Fruit fly (Drosophila melanogaster) whole organism, embryonic: ENCODE measurements around the gene CG1545.
A peak's percentile ranks its signal among the peaks of the same experiment; 100 is the strongest.

ENCODE experiments used
- Abd-B ChIP-seq: fragments of 200-800 bp; sonication (Bioruptor generic); optimal IDR thresholded peaks from 2 replicates; lab custom pipeline; 2018; ENCODE audit warnings: missing biosample characterization, mild to moderate bottlenecking, missing genetic modification characterization, moderate library complexity
- Aef1 ChIP-seq: fragments of 200-800 bp; sonication (Bioruptor generic); IDR thresholded peaks from 3 replicates; pipeline ENCODE4 v1.3.6; 2022; ENCODE audit warnings: missing biosample characterization, missing genetic modification characterization
- BEAF-32 ChIP-seq: fragments of 200-800 bp; sonication (Bioruptor generic); optimal IDR thresholded peaks from 3 replicates; lab custom pipeline; 2017; ENCODE audit warnings: missing biosample characterization, missing genetic modification characterization, mild to moderate bottlenecking, moderate library complexity, missing genetic modification reagents
- CG10209 ChIP-seq: fragments of 200-800 bp; sonication (Bioruptor generic); optimal IDR thresholded peaks from 3 replicates; lab custom pipeline; 2017; ENCODE audit warnings: missing biosample characterization, mild to moderate bottlenecking, missing genetic modification characterization, missing genetic modification reagents
- CG10979 ChIP-seq: fragments of 200-800 bp; sonication (Bioruptor generic); optimal IDR thresholded peaks from 2 replicates; lab custom pipeline; 2018; ENCODE audit warnings: missing biosample characterization, mild to moderate bottlenecking, missing genetic modification characterization, moderate library complexity
- CG1233 ChIP-seq: fragments of 200-800 bp; sonication (Bioruptor generic); optimal IDR thresholded peaks from 4 replicates; lab custom pipeline; 2018; ENCODE audit warnings: missing biosample characterization, mild to moderate bottlenecking, missing genetic modification characterization
- CG14667 ChIP-seq: fragments of 200-800 bp; sonication (Bioruptor generic); IDR thresholded peaks from 2 replicates; pipeline ENCODE4 v1.3.6; 2022; ENCODE audit warnings: missing biosample characterization, missing genetic modification characterization
- CG14710 ChIP-seq: fragments of 200-800 bp; sonication (Bioruptor generic); optimal IDR thresholded peaks from 3 replicates; lab custom pipeline; 2019; ENCODE audit warnings: missing biosample characterization, mild to moderate bottlenecking, missing genetic modification characterization, moderate library complexity
- CG15514 ChIP-seq: fragments of 200-800 bp; sonication (Bioruptor generic); optimal IDR thresholded peaks from 3 replicates; lab custom pipeline; 2017; ENCODE audit warnings: missing biosample characterization, missing genetic modification characterization, mild to moderate bottlenecking, moderate library complexity, missing genetic modification reagents
- CG15601 ChIP-seq: fragments of 200-800 bp; sonication (Bioruptor generic); optimal IDR thresholded peaks from 3 replicates; lab custom pipeline; 2019; ENCODE audit warnings: missing biosample characterization, mild to moderate bottlenecking, missing genetic modification characterization, moderate library complexity
- CG16813 ChIP-seq: fragments of 200-800 bp; sonication (Bioruptor generic); IDR thresholded peaks from 3 replicates; pipeline ENCODE4 v1.3.6; 2022; ENCODE audit warnings: missing biosample characterization, missing genetic modification characterization; ENCODE audit not compliant: partially characterized antibody
- CG17328 ChIP-seq: fragments of 200-800 bp; sonication (Bioruptor generic); IDR thresholded peaks from 2 replicates; pipeline ENCODE4 v1.3.6; 2022; ENCODE audit warnings: missing biosample characterization, missing genetic modification characterization
- CG17829 ChIP-seq: fragments of 200-800 bp; optimal IDR thresholded peaks from 2 replicates; lab custom pipeline; 2019; ENCODE audit warnings: missing biosample characterization, mild to moderate bottlenecking, missing genetic modification characterization, moderate library complexity
- CG18262 ChIP-seq: fragments of 200-800 bp; optimal IDR thresholded peaks from 3 replicates; lab custom pipeline; 2019; ENCODE audit warnings: missing biosample characterization, mild to moderate bottlenecking, missing genetic modification characterization, moderate library complexity
- CG1832 ChIP-seq: fragments of 200-800 bp; sonication (Bioruptor generic); optimal IDR thresholded peaks from 2 replicates; lab custom pipeline; 2017; ENCODE audit warnings: missing biosample characterization, mild to moderate bottlenecking, missing genetic modification characterization, inconsistent platforms
- CG3847 ChIP-seq: fragments of 200-800 bp; sonication (Bioruptor generic); IDR thresholded peaks from 2 replicates; pipeline ENCODE4 v1.3.6; 2022; ENCODE audit warnings: missing biosample characterization, missing genetic modification characterization
- CG7839 ChIP-seq: fragments of 200-800 bp; sonication (Bioruptor generic); optimal IDR thresholded peaks from 3 replicates; lab custom pipeline; 2018; ENCODE audit warnings: missing biosample characterization, mild to moderate bottlenecking, missing genetic modification characterization, moderate library complexity
- CG7963 ChIP-seq: fragments of 200-800 bp; sonication (Bioruptor generic); IDR thresholded peaks from 3 replicates; pipeline ENCODE4 v1.3.6; 2022; ENCODE audit warnings: missing biosample characterization, missing genetic modification characterization; ENCODE audit not compliant: partially characterized antibody
- CG8924 ChIP-seq: fragments of 200-800 bp; optimal IDR thresholded peaks from 3 replicates; lab custom pipeline; 2019; ENCODE audit warnings: missing biosample characterization, mild to moderate bottlenecking, missing genetic modification characterization, moderate library complexity
- CG9817 ChIP-seq: fragments of 200-800 bp; sonication (Bioruptor generic); optimal IDR thresholded peaks from 2 replicates; lab custom pipeline; 2018; ENCODE audit warnings: missing biosample characterization, mild to moderate bottlenecking, missing genetic modification characterization, moderate library complexity
- CTCF ChIP-seq: fragments of 200-800 bp; sonication (Bioruptor generic); optimal IDR thresholded peaks from 2 replicates; lab custom pipeline; 2017; ENCODE audit warnings: missing biosample characterization, mild to moderate bottlenecking, missing genetic modification characterization, moderate library complexity
- Dek ChIP-seq: fragments of 200-800 bp; sonication (Bioruptor generic); optimal IDR thresholded peaks from 3 replicates; lab custom pipeline; 2019; ENCODE audit warnings: missing biosample characterization, mild to moderate bottlenecking, missing genetic modification characterization, moderate library complexity
- Ets65A ChIP-seq: fragments of 200-800 bp; sonication (Bioruptor generic); peaks from one replicate; lab custom pipeline; 2016; ENCODE audit warnings: missing biosample characterization, missing genetic modification characterization
- Fer2 ChIP-seq: fragments of 200-800 bp; sonication (Bioruptor generic); optimal IDR thresholded peaks from 2 replicates; lab custom pipeline; 2018; ENCODE audit warnings: missing biosample characterization, mild to moderate bottlenecking, missing genetic modification characterization, moderate library complexity
- GATAe ChIP-seq: fragments of 200-800 bp; sonication (Bioruptor generic); conservative IDR thresholded peaks from 2 replicates; pipeline ENCODE4 v1.3.6; 2022; ENCODE audit warnings: missing biosample characterization, missing genetic modification characterization
- Gug ChIP-seq: fragments of 200-800 bp; sonication (Bioruptor generic); IDR thresholded peaks from 4 replicates; pipeline ENCODE4 v1.3.6; 2022; ENCODE audit warnings: missing biosample characterization, missing genetic modification characterization
- Hmx ChIP-seq: fragments of 200-800 bp; sonication (Bioruptor generic); optimal IDR thresholded peaks from 2 replicates; lab custom pipeline; 2016; ENCODE audit warnings: missing biosample characterization, missing genetic modification characterization
- Hr39 ChIP-seq: fragments of >200 bp; optimal IDR thresholded peaks from 2 replicates; lab custom pipeline; 2017
- Hr51 ChIP-seq, 2 experiments: fragments of 200-800 bp; sonication (Bioruptor generic); optimal IDR thresholded peaks; 2 replicates in 1 of 2; 3 replicates in 1 of 2; lab custom pipeline; 2016 to 2018; ENCODE audit warnings: missing biosample characterization in 2 of 2, missing genetic modification characterization in 2 of 2, mild to moderate bottlenecking in 1 of 2, moderate library complexity in 1 of 2
- Kr ChIP-seq: fragments of 200-800 bp; sonication (Bioruptor generic); optimal IDR thresholded peaks from 2 replicates; lab custom pipeline; 2017; ENCODE audit warnings: missing biosample characterization, mild to moderate bottlenecking, missing genetic modification characterization
- Max ChIP-seq: fragments of 200-800 bp; sonication (Bioruptor generic); optimal IDR thresholded peaks from 2 replicates; lab custom pipeline; 2016; ENCODE audit warnings: missing biosample characterization, mild to moderate bottlenecking, missing genetic modification characterization
- Pdp1 ChIP-seq, 2 experiments: fragments of 200-800 bp; sonication (Bioruptor generic); optimal IDR thresholded peaks; 3 replicates each; lab custom pipeline; 2016; ENCODE audit warnings: missing biosample characterization in 2 of 2, missing genetic modification characterization in 2 of 2, mild to moderate bottlenecking in 1 of 2, moderate library complexity in 1 of 2
- Trl ChIP-seq, 3 experiments: fragments of >200 bp in 2 of 3; fragments of 200-800 bp in 1 of 3; sonication (Bioruptor generic) in 1 of 3; optimal IDR thresholded peaks; 2 replicates in 1 of 3; 3 replicates in 2 of 3; lab custom pipeline; 2016 to 2017; ENCODE audit warnings: missing biosample characterization in 1 of 3, missing genetic modification characterization in 1 of 3
- danr ChIP-seq: fragments of 200-800 bp; sonication (Bioruptor generic); IDR thresholded peaks from 2 replicates; pipeline ENCODE4 v1.3.6; 2022; ENCODE audit warnings: missing biosample characterization, missing genetic modification characterization
- exex ChIP-seq: fragments of 200-800 bp; sonication (Bioruptor generic); optimal IDR thresholded peaks from 4 replicates; lab custom pipeline; 2018; ENCODE audit warnings: missing biosample characterization, mild to moderate bottlenecking, missing genetic modification characterization, moderate library complexity
- gfzf ChIP-seq: fragments of 200-800 bp; sonication (Bioruptor generic); optimal IDR thresholded peaks from 2 replicates; lab custom pipeline; 2016; ENCODE audit warnings: missing biosample characterization, mild to moderate bottlenecking, missing genetic modification characterization, moderate library complexity
- gsb ChIP-seq: fragments of 200-800 bp; sonication (Bioruptor generic); IDR thresholded peaks from 2 replicates; pipeline ENCODE4 v1.3.6; 2022; ENCODE audit warnings: missing biosample characterization, missing genetic modification characterization
- ind ChIP-seq: fragments of 200-800 bp; sonication (Bioruptor generic); optimal IDR thresholded peaks from 3 replicates; lab custom pipeline; 2016; ENCODE audit warnings: missing biosample characterization, missing genetic modification characterization
- lab ChIP-seq: fragments of 200-800 bp; sonication (Bioruptor generic); optimal IDR thresholded peaks from 3 replicates; lab custom pipeline; 2017; ENCODE audit warnings: missing biosample characterization, missing genetic modification characterization, mild to moderate bottlenecking, moderate library complexity, missing genetic modification reagents
- lmd ChIP-seq: fragments of 200-800 bp; sonication (Bioruptor generic); IDR thresholded peaks from 2 replicates; pipeline ENCODE4 v1.3.6; 2022; ENCODE audit warnings: missing biosample characterization, missing genetic modification characterization
- mam ChIP-seq: fragments of 200-800 bp; sonication (Bioruptor generic); optimal IDR thresholded peaks from 3 replicates; lab custom pipeline; 2016; ENCODE audit warnings: missing biosample characterization, missing genetic modification characterization
- mld ChIP-seq: fragments of 200-800 bp; sonication (Bioruptor generic); IDR thresholded peaks from 3 replicates; pipeline ENCODE4 v1.3.6; 2022; ENCODE audit warnings: missing biosample characterization, missing genetic modification characterization; ENCODE audit not compliant: partially characterized antibody
- pan ChIP-seq, 4 experiments: fragments of >200 bp in 3 of 4; fragments of 200-800 bp in 1 of 4; sonication (Bioruptor generic) in 1 of 4; optimal IDR thresholded peaks in 3 of 4; IDR thresholded peaks in 1 of 4; 2 replicates each; pipeline versions ENCODE4 v1.3.6 to Lab custom; 2017 to 2022; ENCODE audit warnings: missing biosample characterization in 2 of 4, missing genetic modification characterization in 2 of 4, mixed read lengths in 1 of 4
- phol ChIP-seq: fragments of 200-800 bp; sonication (Bioruptor generic); optimal IDR thresholded peaks from 3 replicates; lab custom pipeline; 2018; ENCODE audit warnings: missing biosample characterization, mild to moderate bottlenecking, missing genetic modification characterization, moderate library complexity
- row ChIP-seq: fragments of 200-800 bp; sonication (Bioruptor generic); IDR thresholded peaks from 3 replicates; pipeline ENCODE4 v1.3.6; 2022; ENCODE audit warnings: missing biosample characterization, missing genetic modification characterization
- tin ChIP-seq: fragments of 200-800 bp; sonication (Bioruptor generic); optimal IDR thresholded peaks from 3 replicates; lab custom pipeline; 2016; ENCODE audit warnings: missing biosample characterization, missing genetic modification characterization
- ttk ChIP-seq: fragments of 200-800 bp; sonication (Bioruptor generic); IDR thresholded peaks from 2 replicates; pipeline ENCODE4 v2.1.2; 2022; ENCODE audit warnings: missing biosample characterization, missing genetic modification characterization
- z ChIP-seq: fragments of 200-800 bp; sonication (Bioruptor generic); IDR thresholded peaks from 3 replicates; pipeline ENCODE4 v1.3.6; 2022; ENCODE audit warnings: missing biosample characterization, missing genetic modification characterization

CG1545 gene

dm6 chrX:11081834-11082233 is 22.4 kb upstream of the CG1545 start (continued):
- TF ChIP-seq CG1832 (no peak), Pdp1 (GFP tag; optimal IDR thresholded peaks at IDR 0.05; lab: Kevin White, UChicago) (no peak), gfzf (GFP tag; lab: Kevin White, UChicago) (no peak), Abd-B (GFP tag; lab: Kevin White, UChicago) (peak; percentile 1), Trl (optimal IDR thresholded peaks at IDR 0.05; lab: Kevin White, UChicago) (peak; percentile 2 to 8), Trl (GFP tag; optimal IDR thresholded peaks at IDR 0.05; lab: Kevin White, UChicago) (no peak), CG7963 (GFP tag; lab: Robert Waterston, UW) (no peak), GATAe (GFP tag; lab: Robert Waterston, UW) (no peak), pan (optimal IDR thresholded peaks at IDR 0.05; lab: Kevin White, UChicago) (no peak), pan (GFP tag; optimal IDR thresholded peaks at IDR 0.05 in 1 of 2, IDR thresholded peaks at IDR 0.05 in 1 of 2) (no peak), CTCF (GFP tag; lab: Kevin White, UChicago) (peak; percentile 88), lmd (no peak), ttk (GFP tag; lab: Robert Waterston, UW) (no peak), CG15514 (GFP tag; lab: Kevin White, UChicago) (no peak), CG18262 (tag; lab: Kevin White, UChicago) (no peak), Fer2 (tag; lab: Kevin White, UChicago) (no peak), CG10979 (tag; lab: Kevin White, UChicago) (peak; percentile 19), BEAF-32 (GFP tag; lab: Kevin White, UChicago) (no peak), CG8924 (tag; lab: Kevin White, UChicago) (no peak), mld (GFP tag; lab: Robert Waterston, UW) (no peak)

dm6 chrX:11081242-11081641 is 21.8 kb upstream of the CG1545 start:
- TF ChIP-seq CG3847 (0 out of 2 replicates have a peak, but pooled peaks have one; percentile 16), CG10209 (peak; percentile 49), gfzf (GFP tag; lab: Kevin White, UChicago) (no peak), z (GFP tag; lab: Robert Waterston, UW) (no peak), gsb (no peak), phol (tag; lab: Kevin White, UChicago) (peak; percentile 49), danr (peak; percentile 36; the same call in 1 of the 2 replicates), mam (GFP tag; lab: Kevin White, UChicago) (peak; percentile 25), CG1233 (GFP tag; lab: Kevin White, UChicago) (no peak), Aef1 (GFP tag; lab: Robert Waterston, UW) (peak; percentile 56; the same call in 2 of the 3 replicates), lab (GFP tag; lab: Kevin White, UChicago) (peak; percentile 77), Kr (GFP tag; lab: Kevin White, UChicago) (no peak), Gug (GFP tag; lab: Robert Waterston, UW) (0 out of 4 replicates have a peak, but pooled peaks have one; percentile 10), ind (GFP tag; lab: Kevin White, UChicago) (peak; percentile 46), Hr51 (GFP tag; optimal IDR thresholded peaks at IDR 0.05; lab: Kevin White, UChicago) (peak in 1 of 2 experiments; percentile 75), CG14710 (tag; lab: Kevin White, UChicago) (peak; percentile 20), Dek (tag; lab: Kevin White, UChicago) (peak; percentile 19), CG15601 (no peak), CG17829 (tag; lab: Kevin White, UChicago) (no peak), Ets65A (peak; percentile 73), Max (GFP tag; lab: Kevin White, UChicago) (peak; percentile 8), CG16813 (GFP tag; lab: Robert Waterston, UW) (no peak), Hmx (GFP tag; lab: Kevin White, UChicago) (no peak), CG7839 (tag; lab: Kevin White, UChicago) (peak; percentile 62), tin (peak; percentile 34), exex (tag; lab: Kevin White, UChicago) (no peak), CG9817 (tag; lab: Kevin White, UChicago) (peak; percentile 50), CG14667 (GFP tag; lab: Robert Waterston, UW) (0 out of 2 replicates have a peak, but pooled peaks have one; percentile 34), lmd (peak; percentile 55; the same call in 1 of the 2 replicates), row (GFP tag; lab: Robert Waterston, UW) (peak; percentile 64), Hr39 (no peak), CG17328 (GFP tag; lab: Robert Waterston, UW) (peak; percentile 30; the same call in 1 of the 2 replicates)
